Worm (Caenorhabditis elegans): ENCODE measurements around the gene cyld-1.

DNA sequence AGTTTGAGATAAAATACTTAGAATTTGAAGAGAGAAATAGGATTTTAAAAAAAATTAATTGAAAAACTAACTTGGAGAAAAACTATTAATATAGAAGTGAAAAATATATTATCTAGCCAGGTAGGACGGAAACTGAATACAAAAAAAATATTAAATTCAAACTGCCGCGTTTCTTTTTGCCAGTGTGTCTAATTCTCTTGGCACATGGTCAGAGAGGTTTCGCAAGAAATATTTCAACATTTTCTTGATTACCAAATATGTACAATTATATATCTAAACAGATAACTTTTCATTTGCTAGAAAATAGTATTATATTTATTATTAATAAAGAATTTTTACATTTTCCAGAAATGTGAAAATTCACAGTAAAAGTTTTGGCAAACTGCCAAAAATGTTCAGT lies 2.0 kb upstream of the cyld-1 start:
- TF ChIP-seq ztf-4 (tag; optimal IDR thresholded peaks at IDR 0.05) (no peak), unc-39 (tag; optimal IDR thresholded peaks at IDR 0.05) (no peak), ztf-11 (tag; optimal IDR thresholded peaks at IDR 0.05) (no peak), zag-1 (tag; optimal IDR thresholded peaks at IDR 0.05) (no peak), nhr-6 (tag; optimal IDR thresholded peaks at IDR 0.05) (no peak), ama-1 (optimal IDR thresholded peaks at IDR 0.05) (no peak), elt-3 (tag; optimal IDR thresholded peaks at IDR 0.05) (no peak), nhr-12 (tag; optimal IDR thresholded peaks at IDR 0.05) (no peak), nhr-11 (tag; optimal IDR thresholded peaks at IDR 0.05) (no peak), lin-39 (tag; optimal IDR thresholded peaks at IDR 0.05) (no peak), mdl-1 (tag; optimal IDR thresholded peaks at IDR 0.05) (no peak), nhr-237 (tag; optimal IDR thresholded peaks at IDR 0.05) (no peak), skn-1 (tag; optimal IDR thresholded peaks at IDR 0.05) (no peak), unc-62 (GFP tag; optimal IDR thresholded peaks at IDR 0.05) (no peak)
